Worm (Caenorhabditis elegans) whole organism, L1 larva: ENCODE data around the gene glb-7.
A peak's percentile ranks its signal among the peaks of the same experiment; 100 is the strongest.

ENCODE experiments used
- C16A3.4 ChIP-seq: fragments of 150-350 bp; optimal IDR thresholded peaks from 2 replicates; lab custom pipeline; 2014; ENCODE audit warnings: missing biosample characterization, missing genetic modification characterization
- C34B4.2 ChIP-seq: sonication (generic microtip); optimal IDR thresholded peaks from 2 replicates; lab custom pipeline; 2017; ENCODE audit warnings: mild to moderate bottlenecking, missing genetic modification characterization, missing compliant biosample characterization
- F16B12.6 ChIP-seq: fragments of 150-350 bp; optimal IDR thresholded peaks from 2 replicates; lab custom pipeline; 2014; ENCODE audit warnings: missing biosample characterization, missing genetic modification characterization
- aha-1 ChIP-seq: fragments of 150-350 bp; optimal IDR thresholded peaks from 2 replicates; lab custom pipeline; 2014; ENCODE audit warnings: missing biosample characterization, missing genetic modification characterization
- aly-2 ChIP-seq: fragments of 150-350 bp; optimal IDR thresholded peaks from 2 replicates; lab custom pipeline; 2014; ENCODE audit warnings: missing biosample characterization, missing genetic modification characterization
- blmp-1 ChIP-seq: fragments of 150-350 bp; optimal IDR thresholded peaks from 2 replicates; lab custom pipeline; 2014; ENCODE audit warnings: missing biosample characterization, missing genetic modification characterization
- ceh-90 ChIP-seq: sonication (generic microtip); optimal IDR thresholded peaks from 2 replicates; lab custom pipeline; 2016; ENCODE audit warnings: missing genetic modification characterization, missing compliant biosample characterization
- ces-1 ChIP-seq: fragments of 150-350 bp; optimal IDR thresholded peaks from 2 replicates; lab custom pipeline; 2014; ENCODE audit warnings: missing biosample characterization, missing genetic modification reagents, missing genetic modification characterization
- dpl-1 ChIP-seq, 3 experiments: fragments of 150-350 bp in 2 of 3; sonication (generic microtip) in 1 of 3; optimal IDR thresholded peaks; 2 replicates each; lab custom pipeline; 2014 to 2017; ENCODE audit warnings: missing biosample characterization in 3 of 3, missing genetic modification characterization in 3 of 3, missing genetic modification reagents in 3 of 3
- efl-1 ChIP-seq, 4 experiments: fragments of 150-350 bp; optimal IDR thresholded peaks in 3 of 4; peaks in 1 of 4; 1 replicate in 1 of 4; 2 replicates in 3 of 4; lab custom pipeline; 2014; ENCODE audit warnings: missing biosample characterization in 2 of 4, missing genetic modification characterization in 2 of 4, missing genetic modification reagents in 2 of 4
- egl-27 ChIP-seq, 2 experiments: fragments of 150-350 bp in 1 of 2; sonication (generic microtip); optimal IDR thresholded peaks; 3 replicates each; lab custom pipeline; 2017 to 2018; ENCODE audit warnings: missing biosample characterization in 2 of 2, missing genetic modification characterization in 2 of 2, missing genetic modification reagents in 2 of 2
- ets-5 ChIP-seq: fragments of 200-800 bp; sonication (Bioruptor generic); IDR thresholded peaks from 2 replicates; pipeline ENCODE4 v1.3.6; 2022; ENCODE audit warnings: missing genetic modification characterization, missing compliant biosample characterization
- fkh-4 ChIP-seq: sonication (generic microtip); optimal IDR thresholded peaks from 2 replicates; lab custom pipeline; 2016; ENCODE audit warnings: missing compliant biosample characterization, missing genetic modification characterization, borderline replicate concordance
- fkh-8 ChIP-seq: sonication (generic microtip); optimal IDR thresholded peaks from 2 replicates; lab custom pipeline; 2016; ENCODE audit warnings: mild to moderate bottlenecking, missing genetic modification characterization, missing compliant biosample characterization
- grh-1 ChIP-seq: fragments of 200-800 bp; sonication (Bioruptor generic); IDR thresholded peaks from 2 replicates; pipeline ENCODE4 v1.3.6; 2022; ENCODE audit warnings: missing genetic modification reagents, missing genetic modification characterization, missing compliant biosample characterization
- hlh-17 ChIP-seq: fragments of 200-800 bp; sonication (Bioruptor generic); optimal IDR thresholded peaks from 2 replicates; lab custom pipeline; 2018; ENCODE audit warnings: missing genetic modification characterization, mild to moderate bottlenecking, missing compliant biosample characterization, moderate library complexity, borderline replicate concordance
- hlh-4 ChIP-seq: sonication (generic microtip); optimal IDR thresholded peaks from 2 replicates; lab custom pipeline; 2016; ENCODE audit warnings: mild to moderate bottlenecking, missing genetic modification characterization, missing compliant biosample characterization
- irx-1 ChIP-seq: sonication (generic microtip); optimal IDR thresholded peaks from 2 replicates; lab custom pipeline; 2016; ENCODE audit warnings: missing genetic modification characterization, missing compliant biosample characterization
- isw-1 ChIP-seq: fragments of 200-800 bp; sonication (Bioruptor generic); IDR thresholded peaks from 2 replicates; pipeline ENCODE4 v1.3.6; 2022; ENCODE audit warnings: missing genetic modification characterization, missing compliant biosample characterization
- lin-13 ChIP-seq: fragments of 150-350 bp; optimal IDR thresholded peaks from 2 replicates; lab custom pipeline; 2014; ENCODE audit warnings: missing biosample characterization, missing genetic modification reagents, missing genetic modification characterization
- lin-14 ChIP-seq: fragments of 200-800 bp; sonication (Bioruptor generic); optimal IDR thresholded peaks from 2 replicates; lab custom pipeline; 2018; ENCODE audit warnings: mild to moderate bottlenecking, missing genetic modification characterization, moderate library complexity, missing compliant biosample characterization
- lin-35 ChIP-seq, 2 experiments: fragments of 150-350 bp; optimal IDR thresholded peaks; 2 replicates each; lab custom pipeline; 2014; ENCODE audit warnings: missing biosample characterization in 2 of 2, missing genetic modification characterization in 2 of 2, missing genetic modification reagents in 2 of 2
- lin-39 ChIP-seq: fragments of 150-350 bp; optimal IDR thresholded peaks from 2 replicates; lab custom pipeline; 2014; ENCODE audit warnings: missing biosample characterization, missing genetic modification reagents, missing genetic modification characterization
- lir-3 ChIP-seq: sonication (generic microtip); optimal IDR thresholded peaks from 2 replicates; lab custom pipeline; 2016; ENCODE audit warnings: mild to moderate bottlenecking, missing genetic modification characterization, moderate library complexity, missing compliant biosample characterization; ENCODE audit not compliant: poor library complexity
- lsy-2 ChIP-seq, 2 experiments: fragments of 150-350 bp; optimal IDR thresholded peaks; 2 replicates each; lab custom pipeline; 2014; ENCODE audit warnings: missing biosample characterization in 2 of 2, missing genetic modification characterization in 2 of 2
- mab-9 ChIP-seq: fragments of 200-800 bp; sonication (Bioruptor generic); IDR thresholded peaks from 2 replicates; pipeline ENCODE4 v1.3.6; 2022; ENCODE audit warnings: missing genetic modification reagents, missing genetic modification characterization, missing compliant biosample characterization
- mep-1 ChIP-seq: fragments of 150-350 bp; optimal IDR thresholded peaks from 2 replicates; lab custom pipeline; 2014; ENCODE audit warnings: missing biosample characterization, missing genetic modification characterization
- nhr-12 ChIP-seq: sonication (generic microtip); optimal IDR thresholded peaks from 2 replicates; lab custom pipeline; 2017; ENCODE audit warnings: missing biosample characterization, missing genetic modification characterization
- nhr-19 ChIP-seq: fragments of 200-800 bp; sonication (Bioruptor generic); conservative IDR thresholded peaks from 2 replicates; pipeline ENCODE4 v1.3.6; 2022; ENCODE audit warnings: missing genetic modification characterization, missing compliant biosample characterization
- nhr-20 ChIP-seq: sonication (generic microtip); optimal IDR thresholded peaks from 2 replicates; lab custom pipeline; 2016; ENCODE audit warnings: mild to moderate bottlenecking, missing genetic modification characterization, missing compliant biosample characterization
- nhr-237 ChIP-seq: fragments of 150-350 bp; optimal IDR thresholded peaks from 2 replicates; lab custom pipeline; 2014; ENCODE audit warnings: missing biosample characterization, missing genetic modification characterization
- nhr-47 ChIP-seq: sonication (generic microtip); optimal IDR thresholded peaks from 2 replicates; lab custom pipeline; 2016; ENCODE audit warnings: mild to moderate bottlenecking, missing genetic modification characterization, moderate library complexity, missing compliant biosample characterization
- nhr-71 ChIP-seq: sonication (generic microtip); optimal IDR thresholded peaks from 2 replicates; lab custom pipeline; 2016; ENCODE audit warnings: mild to moderate bottlenecking, missing genetic modification characterization, moderate library complexity, missing compliant biosample characterization
- nhr-76 ChIP-seq: sonication (generic microtip); optimal IDR thresholded peaks from 2 replicates; lab custom pipeline; 2017; ENCODE audit warnings: missing biosample characterization, missing genetic modification characterization
- nhr-85 ChIP-seq: sonication (generic microtip); peaks from one replicate; lab custom pipeline; 2016; ENCODE audit warnings: missing genetic modification characterization, inconsistent platforms, missing compliant biosample characterization
- nhr-90 ChIP-seq: sonication (generic microtip); optimal IDR thresholded peaks from 2 replicates; lab custom pipeline; 2016; ENCODE audit warnings: mild to moderate bottlenecking, missing genetic modification characterization, missing compliant biosample characterization; ENCODE audit not compliant: poor library complexity
- pax-3 ChIP-seq: fragments of 200-800 bp; sonication (Bioruptor generic); optimal IDR thresholded peaks from 2 replicates; lab custom pipeline; 2018; ENCODE audit warnings: mild to moderate bottlenecking, missing genetic modification characterization, moderate library complexity, missing compliant biosample characterization
- pqm-1 ChIP-seq: sonication (generic microtip); optimal IDR thresholded peaks from 3 replicates; lab custom pipeline; 2017; ENCODE audit warnings: missing biosample characterization, missing genetic modification characterization
- snu-23 ChIP-seq: sonication (generic microtip); optimal IDR thresholded peaks from 2 replicates; lab custom pipeline; 2016; ENCODE audit warnings: missing genetic modification characterization, missing compliant biosample characterization
- tbx-2 ChIP-seq: sonication (generic microtip); optimal IDR thresholded peaks from 2 replicates; lab custom pipeline; 2016; ENCODE audit warnings: missing genetic modification characterization, missing compliant biosample characterization
- tlp-1 ChIP-seq: fragments of 150-350 bp; optimal IDR thresholded peaks from 2 replicates; lab custom pipeline; 2014; ENCODE audit warnings: missing biosample characterization, missing genetic modification characterization
- unc-130 ChIP-seq: fragments of 150-350 bp; optimal IDR thresholded peaks from 2 replicates; lab custom pipeline; 2017; ENCODE audit warnings: missing biosample characterization, missing genetic modification characterization, inconsistent platforms
- unc-30 ChIP-seq: sonication (generic microtip); optimal IDR thresholded peaks from 2 replicates; lab custom pipeline; 2017; ENCODE audit warnings: missing biosample characterization, missing genetic modification characterization
- unc-86 ChIP-seq: sonication (generic microtip); optimal IDR thresholded peaks from 2 replicates; lab custom pipeline; 2016; ENCODE audit warnings: missing genetic modification characterization, missing compliant biosample characterization
- unc-98 ChIP-seq: fragments of 200-800 bp; sonication (Bioruptor generic); IDR thresholded peaks from 2 replicates; pipeline ENCODE4 v1.3.6; 2022; ENCODE audit warnings: missing genetic modification characterization, missing compliant biosample characterization
- zag-1 ChIP-seq: fragments of 150-350 bp; optimal IDR thresholded peaks from 2 replicates; lab custom pipeline; 2014; ENCODE audit warnings: missing biosample characterization, missing genetic modification characterization
- zip-4 ChIP-seq: fragments of 200-800 bp; sonication (Bioruptor generic); optimal IDR thresholded peaks from 2 replicates; lab custom pipeline; 2018; ENCODE audit warnings: mild to moderate bottlenecking, missing genetic modification characterization, moderate library complexity, missing compliant biosample characterization
- ztf-11 ChIP-seq, 2 experiments: sonication (generic microtip); optimal IDR thresholded peaks; 2 replicates each; lab custom pipeline; 2016 to 2017; ENCODE audit warnings: missing genetic modification characterization in 2 of 2, missing biosample characterization in 1 of 2, missing compliant biosample characterization in 1 of 2
- ztf-4 ChIP-seq: fragments of 150-350 bp; optimal IDR thresholded peaks from 2 replicates; lab custom pipeline; 2014; ENCODE audit warnings: missing biosample characterization, missing genetic modification characterization

The glb-7 gene

ce11 chrIV:2149247-2149756, 26.7 kb downstream of the glb-7 start, which contains the start of gene C54E4.5 (continued):
- TF ChIP-seq zag-1 (tag; lab: Kevin White, UChicago) (no peak), ztf-11 (tag; optimal IDR thresholded peaks at IDR 0.05; lab: Kevin White, UChicago) (no peak), nhr-47 (tag; lab: Kevin White, UChicago) (no peak), efl-1 (optimal IDR thresholded peaks at IDR 0.05; lab: Kevin White, UChicago) (no peak), efl-1 (GFP tag; optimal IDR thresholded peaks at IDR 0.05 in 1 of 2; lab: Kevin White, UChicago) (no peak), unc-130 (tag; lab: Kevin White, UChicago) (no peak), unc-86 (tag; lab: Kevin White, UChicago) (no peak), pqm-1 (tag; lab: Kevin White, UChicago) (no peak), fkh-4 (tag; lab: Kevin White, UChicago) (no peak), fkh-8 (tag; lab: Kevin White, UChicago) (no peak), lin-14 (GFP tag; lab: Kevin White, UChicago) (no peak), lin-39 (tag; lab: Kevin White, UChicago) (no peak), snu-23 (GFP tag; lab: Kevin White, UChicago) (peak; percentile 64), C16A3.4 (tag; lab: Kevin White, UChicago) (no peak), lir-3 (no peak), tbx-2 (tag; lab: Kevin White, UChicago) (peak; percentile 35), lin-35 (GFP tag; optimal IDR thresholded peaks at IDR 0.05; lab: Kevin White, UChicago) (peak in 1 of 2 experiments; percentile 46), mab-9 (GFP tag; lab: Robert Waterston, UW) (no peak), aha-1 (tag; lab: Kevin White, UChicago) (no peak), grh-1 (peak; percentile 96), nhr-90 (peak; percentile 53), blmp-1 (tag; lab: Kevin White, UChicago) (peak; percentile 78), nhr-20 (tag; lab: Kevin White, UChicago) (peak; percentile 70), tlp-1 (tag; lab: Kevin White, UChicago) (no peak), lin-13 (GFP tag; lab: Kevin White, UChicago) (peak; percentile 4), nhr-76 (tag; lab: Kevin White, UChicago) (no peak), ces-1 (no peak), unc-30 (no peak), ztf-4 (tag; lab: Kevin White, UChicago) (no peak), nhr-237 (tag; lab: Kevin White, UChicago) (no peak), unc-98 (no peak), F16B12.6 (tag; lab: Kevin White, UChicago) (no peak), nhr-19 (GFP tag; lab: Robert Waterston, UW) (peak; percentile 45), dpl-1 (GFP tag; optimal IDR thresholded peaks at IDR 0.05; lab: Kevin White, UChicago) (peak in 1 of 3 experiments; percentile 18), hlh-17 (GFP tag; lab: Kevin White, UChicago) (no peak), irx-1 (tag; lab: Kevin White, UChicago) (no peak), nhr-85 (tag; lab: Kevin White, UChicago) (peak; percentile 95), zip-4 (GFP tag; lab: Kevin White, UChicago) (no peak), nhr-12 (tag; lab: Kevin White, UChicago) (no peak), ets-5 (GFP tag; lab: Robert Waterston, UW) (no peak), pax-3 (tag; lab: Kevin White, UChicago) (no peak), nhr-71 (tag; lab: Kevin White, UChicago) (peak; percentile 44)

ce11 chrIV:2156239-2156638, 33.7 kb downstream of the glb-7 start:
- TF ChIP-seq lsy-2 (tag; optimal IDR thresholded peaks at IDR 0.05; lab: Kevin White, UChicago) (no peak), hlh-4 (no peak), ceh-90 (tag; lab: Kevin White, UChicago) (no peak), C34B4.2 (tag; lab: Kevin White, UChicago) (no peak), nhr-71 (tag; lab: Kevin White, UChicago) (no peak), zip-4 (GFP tag; lab: Kevin White, UChicago) (no peak), grh-1 (no peak), lin-13 (GFP tag; lab: Kevin White, UChicago) (no peak), aly-2 (tag; lab: Kevin White, UChicago) (no peak), F16B12.6 (tag; lab: Kevin White, UChicago) (no peak), mep-1 (tag; lab: Kevin White, UChicago) (no peak), isw-1 (GFP tag; lab: Robert Waterston, UW) (no peak), egl-27 (tag; optimal IDR thresholded peaks at IDR 0.05; lab: Kevin White, UChicago) (no peak), unc-86 (tag; lab: Kevin White, UChicago) (no peak), unc-130 (tag; lab: Kevin White, UChicago) (no peak), blmp-1 (tag; lab: Kevin White, UChicago) (no peak)
